Worm (Caenorhabditis elegans): ENCODE results near the gene T08G5.1.

ce11 chrV:14064422-14064821, 45.9 kb downstream of the T08G5.1 start, which contains the start of gene D1086.21:
- no peak for TF ChIP-seq mdl-1 (tag; optimal IDR thresholded peaks at IDR 0.05)
- TF ChIP-seq ama-1 (optimal IDR thresholded peaks at IDR 0.05) = no peak
- TF ChIP-seq nhr-90 (tag; optimal IDR thresholded peaks at IDR 0.05; ENCODE audit: poor library complexity) = no peak
- no peak for TF ChIP-seq tlp-1 (tag; optimal IDR thresholded peaks at IDR 0.05)
- no peak for TF ChIP-seq alr-1 (tag; optimal IDR thresholded peaks at IDR 0.05; ENCODE audit: borderline replicate concordance)
- no peak for TF ChIP-seq rnt-1 (tag; optimal IDR thresholded peaks at IDR 0.05)
- TF ChIP-seq nhr-47 (tag; optimal IDR thresholded peaks at IDR 0.05) = no peak
- TF ChIP-seq nhr-237 (tag; optimal IDR thresholded peaks at IDR 0.05) = no peak
- no peak for TF ChIP-seq tbx-2 (tag; optimal IDR thresholded peaks at IDR 0.05)
